Worm (Caenorhabditis elegans) whole organism, mixed stage, embryonic: ENCODE results near the gene nex-4.

Experiments used
- M03D4.4 ChIP-seq: sonication (generic microtip); optimal IDR thresholded peaks from 2 replicates; lab custom pipeline; 2017; ENCODE audit warnings: mild to moderate bottlenecking, missing genetic modification characterization, missing compliant biosample characterization
- bed-3 ChIP-seq: fragments of 200-800 bp; sonication (Bioruptor generic); optimal IDR thresholded peaks from 3 replicates; lab custom pipeline; 2018; ENCODE audit warnings: mild to moderate bottlenecking, missing genetic modification characterization, moderate library complexity, missing compliant biosample characterization
- blmp-1 ChIP-seq: fragments of 150-350 bp; optimal IDR thresholded peaks from 2 replicates; lab custom pipeline; 2014; ENCODE audit warnings: missing biosample characterization, missing genetic modification characterization
- ceh-39 ChIP-seq: fragments of 150-350 bp; optimal IDR thresholded peaks from 2 replicates; lab custom pipeline; 2014; ENCODE audit warnings: missing biosample characterization, missing genetic modification characterization
- ceh-43 ChIP-seq: fragments of 200-800 bp; sonication (Bioruptor generic); optimal IDR thresholded peaks from 2 replicates; lab custom pipeline; 2018; ENCODE audit warnings: mild to moderate bottlenecking, missing genetic modification characterization, moderate library complexity, missing compliant biosample characterization
- ceh-83 ChIP-seq: fragments of 200-800 bp; sonication (Bioruptor generic); optimal IDR thresholded peaks from 2 replicates; lab custom pipeline; 2018; ENCODE audit warnings: mild to moderate bottlenecking, missing genetic modification characterization, missing compliant biosample characterization
- ces-1 ChIP-seq: fragments of 150-350 bp; optimal IDR thresholded peaks from 2 replicates; lab custom pipeline; 2014; ENCODE audit warnings: missing biosample characterization, missing genetic modification reagents, missing genetic modification characterization
- cnd-1 ChIP-seq: fragments of 200-800 bp; sonication (Bioruptor generic); optimal IDR thresholded peaks from 2 replicates; lab custom pipeline; 2018; ENCODE audit warnings: mild to moderate bottlenecking, missing genetic modification characterization, missing compliant biosample characterization
- drap-1 ChIP-seq: fragments of 200-800 bp; sonication (Bioruptor generic); optimal IDR thresholded peaks from 3 replicates; lab custom pipeline; 2018; ENCODE audit warnings: mild to moderate bottlenecking, missing genetic modification characterization, missing compliant biosample characterization
- elt-1 ChIP-seq: sonication (generic microtip); optimal IDR thresholded peaks from 2 replicates; lab custom pipeline; 2017; ENCODE audit warnings: missing genetic modification characterization, mild to moderate bottlenecking, missing compliant biosample characterization, antibody characterized with exemption, moderate library complexity, borderline replicate concordance; ENCODE audit not compliant: insufficient read depth
- elt-3 ChIP-seq: fragments of 150-350 bp; optimal IDR thresholded peaks from 2 replicates; lab custom pipeline; 2014; ENCODE audit warnings: missing biosample characterization, missing genetic modification characterization
- flh-1 ChIP-seq: fragments of 200-800 bp; sonication (Bioruptor generic); optimal IDR thresholded peaks from 2 replicates; lab custom pipeline; 2018; ENCODE audit warnings: mild to moderate bottlenecking, missing genetic modification characterization, moderate library complexity, missing compliant biosample characterization
- ham-2 ChIP-seq: fragments of 200-800 bp; sonication (Bioruptor generic); optimal IDR thresholded peaks from 2 replicates; lab custom pipeline; 2018; ENCODE audit warnings: mild to moderate bottlenecking, missing genetic modification characterization, missing compliant biosample characterization
- hlh-1 ChIP-seq: fragments of 150-350 bp; optimal IDR thresholded peaks from 2 replicates; lab custom pipeline; 2014; ENCODE audit warnings: missing biosample characterization, missing genetic modification reagents, missing genetic modification characterization
- lin-13 ChIP-seq: fragments of 150-350 bp; optimal IDR thresholded peaks from 2 replicates; lab custom pipeline; 2014; ENCODE audit warnings: missing biosample characterization, missing genetic modification characterization
- lin-32 ChIP-seq: fragments of 200-800 bp; sonication (Bioruptor generic); optimal IDR thresholded peaks from 2 replicates; lab custom pipeline; 2018; ENCODE audit warnings: mild to moderate bottlenecking, missing genetic modification characterization, missing compliant biosample characterization
- lsy-2 ChIP-seq: fragments of 150-350 bp; optimal IDR thresholded peaks from 2 replicates; lab custom pipeline; 2014; ENCODE audit warnings: missing biosample characterization, missing genetic modification characterization
- mab-5 ChIP-seq: fragments of 150-350 bp; optimal IDR thresholded peaks from 2 replicates; lab custom pipeline; 2014; ENCODE audit warnings: missing biosample characterization, missing genetic modification characterization
- mep-1 ChIP-seq: fragments of 150-350 bp; optimal IDR thresholded peaks from 2 replicates; lab custom pipeline; 2017; ENCODE audit warnings: missing biosample characterization, missing genetic modification reagents, missing genetic modification characterization, inconsistent platforms
- mls-2 ChIP-seq: sonication (generic microtip); optimal IDR thresholded peaks from 2 replicates; lab custom pipeline; 2016; ENCODE audit warnings: mild to moderate bottlenecking, missing genetic modification characterization, moderate library complexity, missing compliant biosample characterization
- nhr-12 ChIP-seq: fragments of 150-350 bp; optimal IDR thresholded peaks from 2 replicates; lab custom pipeline; 2014; ENCODE audit warnings: missing biosample characterization, missing genetic modification characterization
- nhr-2 ChIP-seq: fragments of 150-350 bp; optimal IDR thresholded peaks from 2 replicates; lab custom pipeline; 2014; ENCODE audit warnings: missing biosample characterization, missing genetic modification characterization
- nhr-237 ChIP-seq: fragments of 150-350 bp; optimal IDR thresholded peaks from 2 replicates; lab custom pipeline; 2014; ENCODE audit warnings: missing biosample characterization, missing genetic modification characterization
- pha-4 ChIP-seq: fragments of 150-350 bp; optimal IDR thresholded peaks from 2 replicates; lab custom pipeline; 2018; ENCODE audit warnings: missing biosample characterization, missing genetic modification reagents, missing genetic modification characterization
- sem-2 ChIP-seq: fragments of 200-800 bp; sonication (Bioruptor generic); optimal IDR thresholded peaks from 2 replicates; lab custom pipeline; 2018; ENCODE audit warnings: mild to moderate bottlenecking, missing genetic modification characterization, missing compliant biosample characterization
- snpc-4 ChIP-seq: fragments of 150-350 bp; optimal IDR thresholded peaks from 2 replicates; lab custom pipeline; 2014; ENCODE audit warnings: missing biosample characterization, missing genetic modification characterization
- sptf-1 ChIP-seq: sonication (generic microtip); optimal IDR thresholded peaks from 2 replicates; lab custom pipeline; 2017; ENCODE audit warnings: mild to moderate bottlenecking, missing genetic modification characterization, moderate library complexity, missing compliant biosample characterization
- tbx-8 ChIP-seq: fragments of 200-800 bp; sonication (Bioruptor generic); optimal IDR thresholded peaks from 2 replicates; lab custom pipeline; 2018; ENCODE audit warnings: mild to moderate bottlenecking, missing genetic modification characterization, moderate library complexity, missing compliant biosample characterization
- unc-120 ChIP-seq: sonication (generic microtip); optimal IDR thresholded peaks from 2 replicates; lab custom pipeline; 2017; ENCODE audit warnings: missing genetic modification characterization, missing compliant biosample characterization; ENCODE audit not compliant: poor library complexity, severe bottlenecking
- unc-39 ChIP-seq: fragments of 150-350 bp; optimal IDR thresholded peaks from 2 replicates; lab custom pipeline; 2014; ENCODE audit warnings: missing biosample characterization, missing genetic modification characterization
- unc-62 ChIP-seq: fragments of 150-350 bp; optimal IDR thresholded peaks from 2 replicates; lab custom pipeline; 2014; ENCODE audit warnings: missing biosample characterization, missing genetic modification reagents, missing genetic modification characterization
- zip-8 ChIP-seq: fragments of 150-350 bp; optimal IDR thresholded peaks from 2 replicates; lab custom pipeline; 2014; ENCODE audit warnings: missing biosample characterization, missing genetic modification characterization
- ztf-11 ChIP-seq: fragments of 150-350 bp; optimal IDR thresholded peaks from 2 replicates; lab custom pipeline; 2014; ENCODE audit warnings: missing biosample characterization, missing genetic modification characterization

nex-4 gene

DNA sequence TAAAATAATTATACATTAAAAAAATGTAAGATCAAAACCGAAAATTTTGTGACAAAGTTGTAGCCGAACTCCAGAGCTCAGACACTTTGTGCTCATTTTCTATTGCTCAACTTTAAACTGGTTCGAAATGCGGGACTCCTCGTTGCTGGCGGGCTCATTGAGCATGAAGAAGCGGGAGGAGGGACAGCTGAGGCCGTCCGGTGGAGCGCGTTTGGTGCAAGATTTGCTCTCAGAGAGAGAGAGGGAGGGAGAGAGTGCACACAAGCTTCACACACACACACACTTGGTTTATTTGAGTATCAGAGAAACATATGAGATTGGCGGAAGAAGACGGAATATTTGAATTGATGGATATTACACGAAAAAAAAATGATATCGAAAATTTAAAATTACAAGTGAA, 40.6 kb upstream of the nex-4 start:
- peak; percentile 89 for TF ChIP-seq hlh-1 (tag; lab: Kevin White, UChicago)
- TF ChIP-seq unc-62 (GFP tag; lab: Kevin White, UChicago): no peak
- peak; percentile 9 for TF ChIP-seq ces-1 (GFP tag; lab: Kevin White, UChicago)
- no peak for TF ChIP-seq ztf-11 (tag; lab: Kevin White, UChicago)
- TF ChIP-seq lin-13: peak; percentile 56
- TF ChIP-seq snpc-4 (tag; lab: Kevin White, UChicago): no peak
- peak; percentile 50 for TF ChIP-seq drap-1 (GFP tag; lab: Kevin White, UChicago)
- no peak for TF ChIP-seq ceh-83 (GFP tag; lab: Kevin White, UChicago)
- peak; percentile 17 for TF ChIP-seq pha-4 (tag; lab: Kevin White, UChicago)
- TF ChIP-seq mls-2: peak; percentile 25
- peak; percentile 35 for TF ChIP-seq cnd-1
- peak; percentile 19 for TF ChIP-seq unc-120
- TF ChIP-seq M03D4.4 (tag; lab: Kevin White, UChicago): peak; percentile 51
- TF ChIP-seq mep-1 (tag; lab: Kevin White, UChicago): peak; percentile 70
- TF ChIP-seq lsy-2 (tag; lab: Kevin White, UChicago): peak; percentile 40

ce11 chrV:4813825-4814224, 37.4 kb upstream of the nex-4 start:
- no peak for TF ChIP-seq flh-1 (GFP tag; lab: Kevin White, UChicago)
- no peak for TF ChIP-seq pha-4 (tag; lab: Kevin White, UChicago)
- no peak for TF ChIP-seq ham-2
- no peak for TF ChIP-seq ceh-39
- TF ChIP-seq M03D4.4 (tag; lab: Kevin White, UChicago): no peak
- TF ChIP-seq lsy-2 (tag; lab: Kevin White, UChicago): no peak
- TF ChIP-seq elt-3 (tag; lab: Kevin White, UChicago): no peak
- TF ChIP-seq zip-8 (tag; lab: Kevin White, UChicago): no peak
- no peak for TF ChIP-seq unc-62 (GFP tag; lab: Kevin White, UChicago)
- no peak for TF ChIP-seq unc-39 (tag; lab: Kevin White, UChicago)
- TF ChIP-seq bed-3 (GFP tag; lab: Kevin White, UChicago): no peak
- TF ChIP-seq snpc-4 (tag; lab: Kevin White, UChicago): no peak
- no peak for TF ChIP-seq mls-2
- no peak for TF ChIP-seq ceh-83 (GFP tag; lab: Kevin White, UChicago)
- TF ChIP-seq cnd-1: no peak
- no peak for TF ChIP-seq mab-5 (tag; lab: Kevin White, UChicago)
- TF ChIP-seq ztf-11 (tag; lab: Kevin White, UChicago): no peak
- TF ChIP-seq elt-1: no peak
- TF ChIP-seq lin-32: no peak

DNA sequence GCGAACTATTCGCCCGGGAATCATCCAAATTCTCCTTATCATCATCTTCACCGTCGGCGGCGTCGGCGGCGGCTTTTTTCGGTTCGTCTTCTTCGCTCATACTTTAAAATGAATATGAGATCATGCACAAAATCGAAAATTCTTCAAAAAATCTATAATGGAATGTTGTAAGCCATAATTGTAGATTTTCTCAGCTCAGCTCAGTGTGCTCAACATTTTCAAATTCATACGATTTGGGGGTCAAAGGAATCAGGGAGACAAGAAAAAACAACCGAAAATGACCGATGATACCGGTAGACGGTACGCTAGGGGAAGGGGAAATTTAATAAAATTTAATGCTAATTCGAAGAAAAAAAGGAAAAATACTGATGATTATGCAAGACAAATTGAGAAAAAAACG, 32.7 kb upstream of the nex-4 start, which contains the start of gene ccep-97:
TSS of gene ccep-97 (minus strand) at position 101 of the 400 bp plus-strand sequence.
- TF ChIP-seq cnd-1 (no peak), ces-1 (GFP tag; lab: Kevin White, UChicago) (no peak), lin-13 (no peak), ceh-83 (GFP tag; lab: Kevin White, UChicago) (no peak), blmp-1 (no peak), nhr-2 (tag; lab: Kevin White, UChicago) (no peak), unc-39 (tag; lab: Kevin White, UChicago) (no peak), unc-62 (GFP tag; lab: Kevin White, UChicago) (no peak), ceh-43 (GFP tag; lab: Kevin White, UChicago) (no peak), lsy-2 (tag; lab: Kevin White, UChicago) (no peak), hlh-1 (tag; lab: Kevin White, UChicago) (no peak), mab-5 (tag; lab: Kevin White, UChicago) (no peak), lin-32 (no peak), nhr-12 (tag; lab: Kevin White, UChicago) (no peak), M03D4.4 (tag; lab: Kevin White, UChicago) (no peak), sem-2 (GFP tag; lab: Kevin White, UChicago) (no peak), mls-2 (no peak), bed-3 (GFP tag; lab: Kevin White, UChicago) (no peak), pha-4 (tag; lab: Kevin White, UChicago) (no peak)

- TF ChIP-seq mab-5 (tag; lab: Kevin White, UChicago) (no peak), pha-4 (tag; lab: Kevin White, UChicago) (no peak), tbx-8 (GFP tag; lab: Kevin White, UChicago) (no peak), elt-3 (tag; lab: Kevin White, UChicago) (no peak), unc-62 (GFP tag; lab: Kevin White, UChicago) (no peak), nhr-237 (tag; lab: Kevin White, UChicago) (no peak), nhr-12 (tag; lab: Kevin White, UChicago) (no peak), unc-120 (no peak), sptf-1 (tag; lab: Kevin White, UChicago) (no peak)
Measured at ce11 chrV:4820601-4821000, 30.6 kb upstream of the nex-4 start.
